Fruit fly (Drosophila melanogaster) whole organism, embryonic: Measurements from ENCODE around the gene CG10866.

Experiments used
- Kr ChIP-seq: fragments of 200-800 bp; sonication (Bioruptor generic); optimal IDR thresholded peaks from 2 replicates; lab custom pipeline; 2017; ENCODE audit warnings: missing biosample characterization, mild to moderate bottlenecking, missing genetic modification characterization
- gfzf ChIP-seq: fragments of 200-800 bp; sonication (Bioruptor generic); optimal IDR thresholded peaks from 2 replicates; lab custom pipeline; 2016; ENCODE audit warnings: missing biosample characterization, mild to moderate bottlenecking, missing genetic modification characterization, moderate library complexity
- h ChIP-seq: fragments of >200 bp; optimal IDR thresholded peaks from 2 replicates; lab custom pipeline; 2017
- sqz ChIP-seq: fragments of 200-800 bp; sonication (Bioruptor generic); optimal IDR thresholded peaks from 3 replicates; lab custom pipeline; 2018; ENCODE audit warnings: missing biosample characterization, mild to moderate bottlenecking, missing genetic modification characterization

DNA sequence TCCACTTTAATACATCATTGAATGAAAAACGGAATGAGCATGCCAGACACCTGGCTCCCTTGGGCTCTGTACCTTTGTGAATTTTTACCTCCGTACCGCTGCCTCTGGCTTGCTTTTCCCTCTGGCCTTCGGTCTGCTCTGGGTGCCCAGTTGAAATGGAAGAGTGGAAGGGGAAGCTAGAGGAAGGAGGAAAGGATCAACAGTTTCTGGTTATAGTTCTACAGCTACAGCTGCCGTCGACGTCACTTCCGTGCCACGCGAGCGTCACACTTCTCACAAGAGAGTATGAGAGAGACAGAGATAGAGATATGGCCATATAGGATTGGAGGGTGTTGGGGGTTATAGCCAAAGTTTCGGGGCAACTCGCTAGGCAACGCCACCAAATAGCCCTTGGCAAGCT is 42.2 kb upstream of the CG10866 start:
- TF ChIP-seq Kr (GFP tag; lab: Kevin White, UChicago), result no peak
- TF ChIP-seq h (lab: Kevin White, UChicago), result no peak
- no peak for TF ChIP-seq gfzf (GFP tag; lab: Kevin White, UChicago)
- no peak for TF ChIP-seq sqz (GFP tag; lab: Kevin White, UChicago)
